Worm (Caenorhabditis elegans) whole organism, L4 larva: ENCODE measurements around the gene Y62H9A.10.

Experiments
- F26F4.8 ChIP-seq: fragments of 200-800 bp; sonication (Bioruptor generic); conservative IDR thresholded peaks from 2 replicates; pipeline ENCODE4 v1.3.6; 2022; ENCODE audit warnings: missing genetic modification characterization, missing compliant biosample characterization
- F44E2.7 ChIP-seq: fragments of 200-800 bp; sonication (Bioruptor generic); IDR thresholded peaks from 2 replicates; pipeline ENCODE4 v2.1.2; 2022; ENCODE audit warnings: missing genetic modification characterization, missing compliant biosample characterization
- Y105C5A.15 ChIP-seq: fragments of 200-800 bp; sonication (Bioruptor generic); IDR thresholded peaks from 2 replicates; pipeline ENCODE4 v1.3.6; 2022; ENCODE audit warnings: missing genetic modification characterization, missing compliant biosample characterization
- Y5F2A.4 ChIP-seq: fragments of 200-800 bp; sonication (Bioruptor generic); optimal IDR thresholded peaks from 2 replicates; lab custom pipeline; 2018; ENCODE audit warnings: mild to moderate bottlenecking, missing genetic modification characterization, missing compliant biosample characterization
- ZK546.5 ChIP-seq, 2 experiments: sonication (generic microtip); optimal IDR thresholded peaks; 2 replicates each; lab custom pipeline; 2017; ENCODE audit warnings: missing biosample characterization in 2 of 2, missing genetic modification characterization in 2 of 2
- aha-1 ChIP-seq: fragments of 150-350 bp; peaks from one replicate; lab custom pipeline; 2014; ENCODE audit warnings: missing biosample characterization, missing genetic modification characterization
- ama-1 ChIP-seq: fragments of 150-350 bp; optimal IDR thresholded peaks from 2 replicates; lab custom pipeline; 2014; ENCODE audit warnings: inconsistent platforms, mixed read lengths
- daf-16 ChIP-seq, 3 experiments: sonication (generic microtip); optimal IDR thresholded peaks; 2 replicates each; lab custom pipeline; 2016 to 2017; ENCODE audit warnings: missing genetic modification characterization in 3 of 3, missing genetic modification reagents in 3 of 3, mild to moderate bottlenecking in 2 of 3, missing compliant biosample characterization in 2 of 3, missing biosample characterization in 1 of 3, moderate library complexity in 1 of 3
- daf-19 ChIP-seq: fragments of 200-800 bp; sonication (Bioruptor generic); conservative IDR thresholded peaks from 2 replicates; pipeline ENCODE4 v1.3.6; 2022; ENCODE audit warnings: missing genetic modification characterization, missing compliant biosample characterization
- daf-8 ChIP-seq: fragments of 200-800 bp; sonication (Bioruptor generic); IDR thresholded peaks from 2 replicates; pipeline ENCODE4 v1.3.6; 2022; ENCODE audit warnings: missing genetic modification characterization, missing compliant biosample characterization
- dmd-6 ChIP-seq: fragments of 200-800 bp; sonication (Bioruptor generic); IDR thresholded peaks from 2 replicates; pipeline ENCODE4 v1.3.6; 2022; ENCODE audit warnings: missing genetic modification reagents, missing genetic modification characterization, missing compliant biosample characterization
- duxl-1 ChIP-seq: sonication (generic microtip); optimal IDR thresholded peaks from 2 replicates; lab custom pipeline; 2016; ENCODE audit warnings: mild to moderate bottlenecking, missing genetic modification characterization, moderate library complexity, missing compliant biosample characterization; ENCODE audit not compliant: poor library complexity
- fos-1 ChIP-seq: fragments of 150-350 bp; optimal IDR thresholded peaks from 2 replicates; lab custom pipeline; 2014; ENCODE audit warnings: missing biosample characterization, missing genetic modification characterization
- hif-1 ChIP-seq, 2 experiments: sonication (generic microtip); optimal IDR thresholded peaks; 2 replicates each; lab custom pipeline; 2016 to 2017; ENCODE audit warnings: missing compliant biosample characterization in 2 of 2, missing genetic modification characterization in 2 of 2, missing genetic modification reagents in 2 of 2, missing genotype in 2 of 2, mild to moderate bottlenecking in 1 of 2
- hmg-1.1 ChIP-seq: fragments of 200-800 bp; sonication (Bioruptor generic); IDR thresholded peaks from 2 replicates; pipeline ENCODE4 v1.3.6; 2022; ENCODE audit warnings: missing genetic modification reagents, missing genetic modification characterization, missing compliant biosample characterization
- jun-1 ChIP-seq: fragments of 150-350 bp; optimal IDR thresholded peaks from 2 replicates; lab custom pipeline; 2014; ENCODE audit warnings: missing biosample characterization, missing genetic modification reagents, missing genetic modification characterization
- lin-13 ChIP-seq: fragments of 150-350 bp; optimal IDR thresholded peaks from 2 replicates; lab custom pipeline; 2014; ENCODE audit warnings: missing biosample characterization, missing genetic modification reagents, missing genetic modification characterization
- lin-38 ChIP-seq: fragments of 200-800 bp; sonication (Bioruptor generic); IDR thresholded peaks from 2 replicates; pipeline ENCODE4 v1.3.6; 2022; ENCODE audit warnings: missing genetic modification reagents, missing genetic modification characterization, missing compliant biosample characterization
- lin-39 ChIP-seq: fragments of 150-350 bp; optimal IDR thresholded peaks from 2 replicates; lab custom pipeline; 2014; ENCODE audit warnings: missing biosample characterization, missing genetic modification reagents, missing genetic modification characterization
- lir-3 ChIP-seq: sonication (generic microtip); optimal IDR thresholded peaks from 2 replicates; lab custom pipeline; 2016; ENCODE audit warnings: mild to moderate bottlenecking, missing genetic modification characterization, missing compliant biosample characterization
- lsy-2 ChIP-seq, 2 experiments: fragments of 150-350 bp in 1 of 2; sonication (generic microtip) in 1 of 2; optimal IDR thresholded peaks; 2 replicates each; lab custom pipeline; 2014 to 2017; ENCODE audit warnings: missing biosample characterization in 2 of 2, missing genetic modification characterization in 2 of 2
- mdt-29 ChIP-seq: fragments of 200-800 bp; sonication (Bioruptor generic); IDR thresholded peaks from 2 replicates; pipeline ENCODE4 v1.3.6; 2022; ENCODE audit warnings: missing genetic modification reagents, missing genetic modification characterization, missing compliant biosample characterization
- nhr-111 ChIP-seq: fragments of 200-800 bp; sonication (Bioruptor generic); optimal IDR thresholded peaks from 2 replicates; lab custom pipeline; 2018; ENCODE audit warnings: mild to moderate bottlenecking, missing genetic modification characterization, missing compliant biosample characterization
- nhr-237 ChIP-seq: sonication (generic microtip); optimal IDR thresholded peaks from 2 replicates; lab custom pipeline; 2017; ENCODE audit warnings: missing biosample characterization, missing genetic modification characterization
- nhr-6 ChIP-seq: fragments of 150-350 bp; optimal IDR thresholded peaks from 2 replicates; lab custom pipeline; 2014; ENCODE audit warnings: missing biosample characterization, missing genetic modification characterization
- rbr-2 ChIP-seq: sonication (generic microtip); optimal IDR thresholded peaks from 2 replicates; lab custom pipeline; 2016; ENCODE audit warnings: missing genotype, missing genetic modification characterization, missing compliant biosample characterization
- sdz-12 ChIP-seq: fragments of 200-800 bp; sonication (Bioruptor generic); optimal IDR thresholded peaks from 2 replicates; lab custom pipeline; 2018; ENCODE audit warnings: mild to moderate bottlenecking, missing genetic modification characterization, missing compliant biosample characterization
- spr-1 ChIP-seq: sonication (generic microtip); optimal IDR thresholded peaks from 2 replicates; lab custom pipeline; 2016; ENCODE audit warnings: mild to moderate bottlenecking, missing genetic modification characterization, missing compliant biosample characterization
- spr-3 ChIP-seq: fragments of 200-800 bp; sonication (Bioruptor generic); optimal IDR thresholded peaks from 2 replicates; lab custom pipeline; 2018; ENCODE audit warnings: mild to moderate bottlenecking, missing genetic modification characterization, missing compliant biosample characterization
- unc-62 ChIP-seq, 3 experiments: fragments of 150-350 bp in 1 of 3; sonication (generic microtip); optimal IDR thresholded peaks in 2 of 3; peaks in 1 of 3; 1 replicate in 1 of 3; 2 replicates in 2 of 3; lab custom pipeline; 2014 to 2017; ENCODE audit warnings: missing biosample characterization in 3 of 3, missing genetic modification characterization in 3 of 3, missing genetic modification reagents in 3 of 3, missing genotype in 1 of 3
- vab-7 ChIP-seq: fragments of 200-800 bp; sonication (Bioruptor generic); IDR thresholded peaks from 2 replicates; pipeline ENCODE4 v1.3.6; 2022; ENCODE audit warnings: missing genetic modification reagents, missing genetic modification characterization, missing compliant biosample characterization
- zag-1 ChIP-seq: fragments of 150-350 bp; optimal IDR thresholded peaks from 2 replicates; lab custom pipeline; 2014; ENCODE audit warnings: missing biosample characterization, missing genetic modification characterization
- ztf-7 ChIP-seq: fragments of 150-350 bp; optimal IDR thresholded peaks from 2 replicates; lab custom pipeline; 2014; ENCODE audit warnings: missing biosample characterization, missing genetic modification characterization

Y62H9A.10 gene

ce11 chrX:11869260-11869659 lies 33.3 kb downstream of the Y62H9A.10 start, which contains the start of gene dot-1.2:
Gene dot-1.2, minus strand, starts transcription at chrX:11869360.
- TF ChIP-seq Y5F2A.4 (GFP tag; lab: Kevin White, UChicago): no peak
- TF ChIP-seq unc-62 (GFP tag; optimal IDR thresholded peaks at IDR 0.05 in 1 of 2; lab: Kevin White, UChicago): peak in 1 of 2 experiments; percentile 43
- TF ChIP-seq unc-62 (tag; optimal IDR thresholded peaks at IDR 0.05; lab: Kevin White, UChicago): no peak

DNA sequence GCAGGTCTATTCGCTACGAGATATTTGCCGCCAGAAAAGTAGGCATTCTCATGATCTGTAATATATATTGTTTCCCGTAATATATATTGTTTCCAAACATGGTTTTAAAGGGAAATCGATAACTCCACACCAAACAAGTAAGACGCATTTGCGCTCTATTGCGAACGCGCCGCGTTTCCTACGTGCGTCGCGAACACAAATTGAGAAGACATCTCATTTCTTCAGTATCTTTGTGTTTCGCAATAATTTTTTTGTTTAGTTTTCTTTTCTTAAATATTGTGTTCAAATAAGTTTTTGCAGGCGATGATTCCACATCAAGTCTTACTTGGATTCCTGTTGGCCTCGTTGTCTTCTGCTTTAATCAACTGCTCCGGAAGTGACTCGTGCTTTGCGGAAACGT lies 37.5 kb downstream of the Y62H9A.10 start, which contains the start of gene F54F7.6:
TSS of gene F54F7.6 (plus strand) at position 301 of the 400 bp plus-strand sequence.
- TF ChIP-seq unc-62 (GFP tag; optimal IDR thresholded peaks at IDR 0.05 in 1 of 2; lab: Kevin White, UChicago) (peak in 1 of 2 experiments; percentile 69), unc-62 (tag; optimal IDR thresholded peaks at IDR 0.05; lab: Kevin White, UChicago) (no peak), lin-13 (no peak)
- TF ChIP-seq, all 104 proteins: peak for 1

DNA sequence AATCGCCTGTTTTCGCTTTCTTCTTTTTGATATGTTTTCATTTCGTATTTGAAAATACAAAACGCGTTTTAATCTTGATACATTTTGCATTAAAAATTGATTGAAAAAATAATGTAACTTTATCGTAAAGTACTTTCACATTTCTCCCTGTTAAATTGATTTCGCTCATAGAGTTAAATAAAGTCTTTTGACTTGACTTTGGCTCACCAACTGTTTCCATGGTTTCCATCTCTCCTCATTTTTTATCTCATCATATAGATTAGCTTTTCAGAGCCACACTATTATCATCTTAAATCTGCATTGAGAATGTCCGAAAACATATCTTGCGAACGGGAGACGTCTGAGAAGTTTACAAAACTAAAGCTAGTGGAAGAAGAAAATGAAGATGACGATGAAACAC lies 39.3 kb downstream of the Y62H9A.10 start, which contains the start of gene F54F7.10:
TSS of gene F54F7.10 (plus strand) at position 301 of the 400 bp plus-strand sequence.
- TF ChIP-seq nhr-237 (tag; lab: Kevin White, UChicago) (no peak), hif-1 (tag; optimal IDR thresholded peaks at IDR 0.05; lab: Kevin White, UChicago) (no peak), lir-3 (tag; lab: Kevin White, UChicago) (no peak), hmg-1.1 (GFP tag; lab: Robert Waterston, UW) (no peak), spr-3 (GFP tag; lab: Kevin White, UChicago) (no peak), daf-16 (GFP tag; optimal IDR thresholded peaks at IDR 0.05; lab: Kevin White, UChicago) (no peak), daf-16 (tag; optimal IDR thresholded peaks at IDR 0.05; lab: Kevin White, UChicago) (no peak), aha-1 (tag; lab: Kevin White, UChicago) (no peak), nhr-6 (tag; lab: Kevin White, UChicago) (no peak), sdz-12 (GFP tag; lab: Kevin White, UChicago) (no peak), unc-62 (GFP tag; optimal IDR thresholded peaks at IDR 0.05 in 1 of 2; lab: Kevin White, UChicago) (no peak), unc-62 (tag; optimal IDR thresholded peaks at IDR 0.05; lab: Kevin White, UChicago) (no peak), F44E2.7 (GFP tag; lab: Robert Waterston, UW) (no peak), Y105C5A.15 (no peak), daf-19 (no peak), F26F4.8 (no peak), lin-39 (tag; lab: Kevin White, UChicago) (no peak)

DNA sequence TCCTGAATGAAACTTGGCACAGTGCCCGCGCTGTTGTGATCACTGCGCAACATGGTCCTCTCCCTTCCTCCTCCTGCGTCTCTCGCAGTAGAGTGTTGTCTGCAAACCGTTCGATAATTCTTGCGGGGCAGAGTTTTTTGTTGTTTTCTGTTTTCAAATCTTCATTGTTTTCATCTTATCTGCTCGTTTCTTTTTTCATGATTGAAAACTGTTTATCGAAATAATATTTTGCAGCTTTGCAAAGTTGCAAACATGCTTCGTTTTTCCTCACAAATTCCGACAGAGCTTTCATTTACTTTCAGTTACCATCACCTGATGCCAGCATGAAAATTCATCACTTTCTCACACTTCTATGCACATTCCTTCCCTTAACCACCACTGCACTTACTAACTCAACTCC lies 45.4 kb downstream of the Y62H9A.10 start, which contains the start of gene mes-1:
TSS of gene mes-1 (plus strand) at position 301 of the 400 bp plus-strand sequence.
- TF ChIP-seq jun-1 (tag; lab: Kevin White, UChicago) (no peak), zag-1 (tag; lab: Kevin White, UChicago) (no peak), daf-8 (no peak), lin-38 (GFP tag; lab: Robert Waterston, UW) (no peak), duxl-1 (tag; lab: Kevin White, UChicago) (no peak), ztf-7 (tag; lab: Kevin White, UChicago) (no peak), ZK546.5 (tag; optimal IDR thresholded peaks at IDR 0.05; lab: Kevin White, UChicago) (no peak), dmd-6 (GFP tag; lab: Robert Waterston, UW) (no peak), spr-1 (tag; lab: Kevin White, UChicago) (no peak), vab-7 (GFP tag; lab: Robert Waterston, UW) (no peak), mdt-29 (GFP tag; lab: Robert Waterston, UW) (no peak), rbr-2 (tag; lab: Kevin White, UChicago) (no peak), hif-1 (tag; optimal IDR thresholded peaks at IDR 0.05; lab: Kevin White, UChicago) (no peak), ama-1 (lab: Kevin White, UChicago) (no peak), fos-1 (no peak)
- TF ChIP-seq, all 104 proteins: peak for 0

ce11 chrX:11856214-11856613 lies 46.3 kb downstream of the Y62H9A.10 start:
- TF ChIP-seq unc-62 (GFP tag; optimal IDR thresholded peaks at IDR 0.05 in 1 of 2; lab: Kevin White, UChicago) (peak in 1 of 2 experiments; percentile 90), unc-62 (tag; optimal IDR thresholded peaks at IDR 0.05; lab: Kevin White, UChicago) (no peak), fos-1 (no peak), F44E2.7 (GFP tag; lab: Robert Waterston, UW) (no peak), lsy-2 (tag; optimal IDR thresholded peaks at IDR 0.05; lab: Kevin White, UChicago) (no peak), daf-16 (GFP tag; optimal IDR thresholded peaks at IDR 0.05; lab: Kevin White, UChicago) (no peak), daf-16 (tag; optimal IDR thresholded peaks at IDR 0.05; lab: Kevin White, UChicago) (no peak), nhr-111 (no peak)
- TF ChIP-seq, all 104 proteins: peak for 1
